Worm (Caenorhabditis elegans): ENCODE results near the gene F08D12.12.
A peak's percentile ranks its signal among the peaks of the same experiment; 100 is the strongest.

The F08D12.12 gene

DNA sequence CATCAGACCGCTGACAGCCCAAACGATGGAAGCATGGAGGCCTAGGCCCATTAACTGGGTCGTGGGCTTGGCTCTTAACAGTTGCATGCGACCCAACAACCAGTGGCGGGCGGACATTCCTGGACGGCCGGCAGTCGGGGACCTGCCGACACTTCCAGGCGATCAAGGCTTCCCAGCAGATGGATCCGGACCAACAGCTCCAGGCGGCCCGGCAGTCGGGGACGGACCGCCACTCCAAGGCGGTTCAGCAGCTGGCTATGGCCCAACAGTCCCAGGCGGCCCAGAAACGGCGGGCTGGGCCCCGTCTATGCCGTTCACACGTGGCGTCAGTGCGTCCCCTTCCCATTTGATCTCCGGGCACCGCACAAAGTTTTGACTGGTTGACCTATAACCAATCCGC, 45.5 kb downstream of the F08D12.12 start:
- TF ChIP-seq ceh-8 (GFP tag; optimal IDR thresholded peaks at IDR 0.05) (peak; percentile 21), hlh-4 (tag; optimal IDR thresholded peaks at IDR 0.05) (no peak)

DNA sequence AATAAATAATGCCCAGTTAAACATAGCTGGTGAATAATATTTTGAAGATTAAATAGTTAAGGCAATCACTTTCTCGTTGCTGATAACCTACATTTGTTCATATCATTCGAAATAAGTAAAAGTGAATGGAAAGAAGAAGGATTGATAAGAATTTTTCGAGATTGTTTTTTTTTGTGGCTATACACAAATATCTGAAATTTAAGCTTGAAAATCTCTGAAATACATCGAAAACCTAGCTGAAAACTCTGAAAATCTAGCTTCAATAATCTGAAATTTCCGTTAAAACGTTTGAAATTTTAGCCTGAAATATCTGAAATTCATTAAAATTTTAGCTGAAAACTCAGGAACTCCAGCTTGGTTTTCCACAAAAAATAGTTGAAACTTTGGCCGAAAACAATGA, 47.3 kb downstream of the F08D12.12 start, which contains the start of gene T05A8.6:
Gene T05A8.6, minus strand, starts transcription at position 101 of the 400 bp plus-strand sequence.
- TF ChIP-seq dpl-1 (GFP tag; optimal IDR thresholded peaks at IDR 0.05) (no peak), hlh-17 (GFP tag; optimal IDR thresholded peaks at IDR 0.05; ENCODE audit: borderline replicate concordance) (no peak), lir-3 (tag; optimal IDR thresholded peaks at IDR 0.05; ENCODE audit: poor library complexity) (no peak), egl-27 (tag; optimal IDR thresholded peaks at IDR 0.05) (no peak), F16B12.6 (tag; optimal IDR thresholded peaks at IDR 0.05) (no peak), lin-15B (tag; optimal IDR thresholded peaks at IDR 0.05) (no peak), nhr-12 (tag; optimal IDR thresholded peaks at IDR 0.05) (no peak), aha-1 (tag; optimal IDR thresholded peaks at IDR 0.05) (no peak), fos-1 (tag; optimal IDR thresholded peaks at IDR 0.05) (no peak), unc-30 (tag; optimal IDR thresholded peaks at IDR 0.05) (no peak), fkh-8 (tag; optimal IDR thresholded peaks at IDR 0.05) (no peak), unc-86 (tag; optimal IDR thresholded peaks at IDR 0.05) (no peak), egl-13 (tag; optimal IDR thresholded peaks at IDR 0.05) (no peak), snu-23 (GFP tag; optimal IDR thresholded peaks at IDR 0.05) (no peak), tbx-2 (tag; optimal IDR thresholded peaks at IDR 0.05) (no peak), jun-1 (tag; optimal IDR thresholded peaks at IDR 0.05) (no peak), nhr-20 (tag; optimal IDR thresholded peaks at IDR 0.05) (no peak), tlp-1 (tag; optimal IDR thresholded peaks at IDR 0.05) (no peak)

DNA sequence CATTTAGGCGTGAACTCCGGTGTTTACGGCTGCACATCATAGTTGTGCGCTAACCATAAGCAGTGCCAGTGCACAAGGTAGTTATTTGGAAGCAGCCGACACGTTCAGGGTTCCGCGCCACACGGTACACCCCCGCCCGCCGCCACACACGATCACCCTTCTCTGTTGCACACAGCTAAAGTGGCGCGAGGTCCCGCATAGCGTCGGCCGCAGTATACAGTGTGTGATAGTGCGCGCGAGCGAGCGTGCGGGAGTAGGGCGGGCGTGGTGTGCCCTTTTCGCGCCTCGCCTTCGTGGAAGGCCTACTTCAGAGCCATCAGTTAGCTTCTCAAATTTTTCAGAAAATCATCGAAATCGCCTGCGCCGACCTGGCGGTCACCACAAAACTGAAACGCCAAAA, 49.9 kb downstream of the F08D12.12 start:
- TF ChIP-seq efl-1 (optimal IDR thresholded peaks at IDR 0.05) (no peak), efl-1 (GFP tag; optimal IDR thresholded peaks at IDR 0.05 in 1 of 2) (peak in 1 of 2 experiments; percentile 68), sptf-1 (tag; optimal IDR thresholded peaks at IDR 0.05) (no peak)

DNA sequence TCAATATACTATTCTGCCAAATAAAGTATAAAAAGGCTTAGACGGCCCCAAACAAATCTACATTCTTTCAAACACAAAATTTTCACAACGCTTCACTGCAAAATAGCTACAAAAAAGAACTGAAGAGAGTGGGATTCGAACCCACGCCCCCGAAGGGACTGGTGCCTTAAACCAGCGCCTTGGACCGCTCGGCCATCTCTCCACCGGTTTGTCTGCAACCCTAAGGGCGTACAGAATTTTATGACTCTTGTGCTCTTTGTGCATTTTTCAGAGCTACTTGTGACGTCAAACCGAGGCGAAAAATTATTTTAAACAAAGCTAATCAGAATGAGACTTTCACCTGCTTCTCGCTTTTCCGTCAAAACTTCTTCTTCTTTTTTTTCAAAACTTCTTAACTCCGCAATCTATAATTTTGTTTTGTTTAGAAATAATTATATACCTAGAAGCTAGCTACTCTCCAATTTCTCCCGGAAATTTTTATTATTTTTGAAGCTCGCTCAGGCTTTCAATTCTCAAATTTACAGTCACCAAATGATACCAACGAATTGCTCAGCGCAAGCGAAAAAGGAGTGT, 50.6 kb downstream of the F08D12.12 start, which contains the start of gene T05A8.8:
Gene T05A8.8, plus strand, starts transcription at position 523 of the 573 bp plus-strand sequence.
- TF ChIP-seq ceh-82 (tag; optimal IDR thresholded peaks at IDR 0.05) (no peak), efl-1 (optimal IDR thresholded peaks at IDR 0.05) (no peak), efl-1 (GFP tag; optimal IDR thresholded peaks at IDR 0.05 in 1 of 2) (peak in 1 of 2 experiments; percentile 60)

DNA sequence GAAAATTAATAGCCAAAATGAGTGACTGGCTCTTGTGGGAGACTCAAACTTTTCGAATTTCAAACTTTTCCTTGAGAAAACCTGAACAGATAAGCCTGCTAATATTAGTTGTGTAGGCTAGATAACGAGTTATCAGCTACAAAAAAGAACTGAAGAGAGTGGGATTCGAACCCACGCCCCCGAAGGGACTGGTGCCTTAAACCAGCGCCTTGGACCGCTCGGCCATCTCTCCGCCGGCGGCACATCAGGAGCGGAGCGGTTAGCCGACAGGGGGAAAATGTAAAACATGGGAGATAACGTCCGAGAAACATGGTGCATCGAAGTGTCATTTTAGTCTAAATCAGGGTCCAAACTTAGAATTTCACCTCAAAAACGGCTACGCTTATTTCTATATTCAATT, 51.2 kb downstream of the F08D12.12 start:
- TF ChIP-seq efl-1 (optimal IDR thresholded peaks at IDR 0.05): no peak
- peak in 1 of 2 experiments; percentile 24 for TF ChIP-seq efl-1 (GFP tag; optimal IDR thresholded peaks at IDR 0.05 in 1 of 2)
- TF ChIP-seq rnt-1 (tag; optimal IDR thresholded peaks at IDR 0.05): peak; percentile 0
- TF ChIP-seq ceh-63 (GFP tag; optimal IDR thresholded peaks at IDR 0.05): no peak

DNA sequence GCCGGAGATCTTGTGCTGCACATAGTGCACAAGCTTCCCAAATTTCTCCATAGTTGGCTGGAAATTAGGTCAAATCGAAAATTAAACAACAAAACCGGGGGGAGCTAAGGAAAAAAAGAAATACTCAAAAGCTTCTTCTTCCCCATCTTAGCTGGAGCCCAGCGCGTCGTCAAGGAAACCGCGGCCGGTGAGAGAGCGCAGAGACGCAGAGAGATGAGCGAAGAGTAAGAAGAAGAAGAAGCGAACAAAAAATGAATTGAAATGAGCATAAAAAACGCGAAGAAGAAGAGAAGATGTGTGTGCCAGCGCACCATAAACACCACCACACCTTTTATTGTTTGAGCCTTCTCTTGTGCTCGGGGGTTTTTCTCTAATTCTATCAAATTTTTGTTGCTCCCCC, 51.7 kb downstream of the F08D12.12 start, which contains the start of gene wdr-31:
Gene wdr-31, minus strand, starts transcription at position 101 of the 400 bp plus-strand sequence.
- no peak for TF ChIP-seq C34B4.2 (tag; optimal IDR thresholded peaks at IDR 0.05)
- peak; percentile 39 for TF ChIP-seq fkh-8 (tag; optimal IDR thresholded peaks at IDR 0.05)

DNA sequence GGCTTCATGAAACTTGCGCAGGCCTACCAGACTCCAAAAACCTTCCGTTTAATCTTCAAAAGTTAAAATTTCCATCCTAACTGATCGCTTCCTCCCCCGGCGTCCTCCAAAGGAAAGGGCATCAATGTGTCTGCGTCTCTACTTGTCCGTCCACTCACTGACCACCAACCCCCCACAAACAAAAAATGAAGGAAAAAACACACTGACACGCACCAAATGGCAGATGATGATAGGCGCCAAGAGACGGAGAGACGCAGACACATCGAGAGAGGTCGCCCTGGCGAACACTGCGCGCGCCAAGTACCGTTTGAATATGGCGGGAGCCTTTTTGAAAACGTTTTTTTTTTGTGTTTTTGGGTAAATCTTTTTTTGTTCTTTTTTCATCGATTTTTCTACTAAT, 52.1 kb downstream of the F08D12.12 start:
- TF ChIP-seq lin-35 (GFP tag; optimal IDR thresholded peaks at IDR 0.05) (peak in 1 of 2 experiments; percentile 4), swsn-7 (tag; optimal IDR thresholded peaks at IDR 0.05) (peak; percentile 7), nhr-71 (tag; optimal IDR thresholded peaks at IDR 0.05) (peak; percentile 44), aha-1 (tag; optimal IDR thresholded peaks at IDR 0.05) (no peak), C34B4.2 (tag; optimal IDR thresholded peaks at IDR 0.05) (no peak), nhr-47 (tag; optimal IDR thresholded peaks at IDR 0.05) (peak; percentile 19), tbx-2 (tag; optimal IDR thresholded peaks at IDR 0.05) (no peak), snu-23 (GFP tag; optimal IDR thresholded peaks at IDR 0.05) (peak; percentile 33), ceh-82 (tag; optimal IDR thresholded peaks at IDR 0.05) (peak in 1 of 3 experiments; percentile 61), lsy-2 (tag; optimal IDR thresholded peaks at IDR 0.05) (peak in 1 of 2 experiments; percentile 38), mep-1 (tag; optimal IDR thresholded peaks at IDR 0.05) (peak; percentile 22), nhr-85 (tag) (peak; percentile 53), ceh-8 (GFP tag; optimal IDR thresholded peaks at IDR 0.05) (no peak), rnt-1 (tag; optimal IDR thresholded peaks at IDR 0.05) (peak; percentile 51), dpl-1 (GFP tag; optimal IDR thresholded peaks at IDR 0.05) (peak in 2 of 3 experiments; percentile 12 to 21), lin-13 (GFP tag; optimal IDR thresholded peaks at IDR 0.05) (no peak), lin-14 (GFP tag; optimal IDR thresholded peaks at IDR 0.05) (peak; percentile 88), fkh-8 (tag; optimal IDR thresholded peaks at IDR 0.05) (peak; percentile 5), efl-1 (optimal IDR thresholded peaks at IDR 0.05) (peak; percentile 40 to 44), efl-1 (GFP tag; optimal IDR thresholded peaks at IDR 0.05 in 1 of 2) (peak; percentile 0 to 93), sox-4 (tag; optimal IDR thresholded peaks at IDR 0.05) (no peak)
